Fruit fly (Drosophila melanogaster): Measurements from ENCODE around the gene CG31368.
A peak's percentile ranks its signal among the peaks of the same experiment; 100 is the strongest.

The CG31368 gene

DNA sequence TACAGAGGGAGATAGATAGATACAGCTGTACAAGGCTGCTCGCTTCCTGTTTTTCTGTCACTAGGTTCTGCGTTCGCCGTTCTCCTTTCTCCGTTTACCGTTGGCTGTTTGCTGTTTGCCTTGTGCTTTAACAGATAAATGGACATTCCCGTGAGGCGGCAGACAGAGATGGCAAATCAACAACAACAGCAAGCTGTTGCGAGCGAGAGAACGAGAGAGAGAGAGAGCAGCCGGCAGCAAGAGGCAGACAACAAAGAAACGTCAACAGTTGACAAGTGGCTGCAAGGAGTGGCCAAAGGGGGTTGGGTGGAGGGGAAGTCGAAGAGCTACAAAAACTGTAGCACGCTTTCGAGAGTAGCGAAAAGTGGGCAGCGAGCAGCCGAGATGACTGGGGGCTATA lies 49.2 kb upstream of the CG31368 start (continued):
- TF ChIP-seq pum (GFP tag; optimal IDR thresholded peaks at IDR 0.05) (no peak), CG30403 (GFP tag; optimal IDR thresholded peaks at IDR 0.05) (no peak), prd (optimal IDR thresholded peaks at IDR 0.05) (no peak), prd (GFP tag; IDR thresholded peaks at IDR 0.05) (no peak), onecut (GFP tag; IDR thresholded peaks at IDR 0.05) (no peak), tio (GFP tag; optimal IDR thresholded peaks at IDR 0.05) (no peak), Hsf (GFP tag; optimal IDR thresholded peaks at IDR 0.05) (no peak), CG4360 (GFP tag; IDR thresholded peaks at IDR 0.05) (0 out of 2 replicates have a peak, but pooled peaks have one; percentile 34), abd-A (tag; optimal IDR thresholded peaks at IDR 0.05) (peak; percentile 4), fru (optimal IDR thresholded peaks at IDR 0.05) (no peak), chm (GFP tag; IDR thresholded peaks at IDR 0.05) (no peak), crol (GFP tag; IDR thresholded peaks at IDR 0.05) (peak; percentile 63), phol (tag; optimal IDR thresholded peaks at IDR 0.05) (no peak), sima (GFP tag; optimal IDR thresholded peaks at IDR 0.05) (no peak), maf-S (GFP tag; optimal IDR thresholded peaks at IDR 0.05) (no peak), gce (GFP tag; IDR thresholded peaks at IDR 0.05) (no peak), cas (GFP tag; IDR thresholded peaks at IDR 0.05) (no peak), CG3163 (GFP tag; optimal IDR thresholded peaks at IDR 0.05) (no peak), CG15479 (GFP tag; optimal IDR thresholded peaks at IDR 0.05) (no peak), Stat92E (GFP tag; optimal IDR thresholded peaks at IDR 0.05) (no peak), fd96Cb (tag; optimal IDR thresholded peaks at IDR 0.05) (no peak), CG1024 (GFP tag; IDR thresholded peaks at IDR 0.05) (no peak), CG15269 (tag; optimal IDR thresholded peaks at IDR 0.05) (no peak), CG13775 (GFP tag; optimal IDR thresholded peaks at IDR 0.05) (no peak), CG4730 (GFP tag; IDR thresholded peaks at IDR 0.05) (no peak), Dref (GFP tag; IDR thresholded peaks at IDR 0.05) (no peak), al (GFP tag; IDR thresholded peaks at IDR 0.05) (no peak), TFAM (GFP tag; optimal IDR thresholded peaks at IDR 0.05) (no peak), CG2889 (GFP tag; IDR thresholded peaks at IDR 0.05) (no peak), toy (GFP tag; IDR thresholded peaks at IDR 0.05) (no peak), yki (optimal IDR thresholded peaks at IDR 0.05) (no peak), nerfin-1 (tag; optimal IDR thresholded peaks at IDR 0.05) (no peak), CG1832 (GFP tag; optimal IDR thresholded peaks at IDR 0.05) (peak; percentile 25), CG18262 (tag; optimal IDR thresholded peaks at IDR 0.05) (no peak), CG14965 (GFP tag; optimal IDR thresholded peaks at IDR 0.05; ENCODE audit: borderline replicate concordance) (no peak), CG10274 (GFP tag; optimal IDR thresholded peaks at IDR 0.05) (no peak), mam (GFP tag; optimal IDR thresholded peaks at IDR 0.05) (no peak), CG5180 (GFP tag; optimal IDR thresholded peaks at IDR 0.05) (no peak), CG12744 (GFP tag; optimal IDR thresholded peaks at IDR 0.05) (no peak), CG3726 (GFP tag; IDR thresholded peaks at IDR 0.05) (no peak), ken (GFP tag; IDR thresholded peaks at IDR 0.05) (0 out of 3 replicates have a peak, but pooled peaks have one; percentile 26), BtbVII (GFP tag; optimal IDR thresholded peaks at IDR 0.05) (no peak), Hmx (GFP tag; optimal IDR thresholded peaks at IDR 0.05) (no peak), sr (GFP tag; IDR thresholded peaks at IDR 0.05) (no peak), CG6254 (GFP tag; optimal IDR thresholded peaks at IDR 0.05) (no peak), zfh1 (GFP tag; IDR thresholded peaks at IDR 0.05) (0 out of 3 replicates have a peak, but pooled peaks have one; percentile 16), dimm (GFP tag; IDR thresholded peaks at IDR 0.05) (no peak), Max (GFP tag; optimal IDR thresholded peaks at IDR 0.05) (no peak), CG4328 (GFP tag; optimal IDR thresholded peaks at IDR 0.05) (no peak), ems (GFP tag; optimal IDR thresholded peaks at IDR 0.05) (no peak), Adf1 (GFP tag; IDR thresholded peaks at IDR 0.05) (no peak), zen (tag; optimal IDR thresholded peaks at IDR 0.05) (no peak), CG11560 (tag; IDR thresholded peaks at IDR 0.05) (no peak), CG8924 (tag; optimal IDR thresholded peaks at IDR 0.05) (no peak)

All from whole organism, embryonic.